Fruit fly (Drosophila melanogaster) whole organism, embryonic: Measurements from ENCODE around the gene CG7966.

ENCODE experiments used
- Antp ChIP-seq: fragments of 200-800 bp; sonication (Bioruptor generic); optimal IDR thresholded peaks from 3 replicates; lab custom pipeline; 2016; ENCODE audit warnings: missing biosample characterization, missing genetic modification characterization
- Atf-2 ChIP-seq: fragments of 200-800 bp; sonication (Bioruptor generic); optimal IDR thresholded peaks from 2 replicates; lab custom pipeline; 2016; ENCODE audit warnings: missing biosample characterization, missing genetic modification characterization
- BEAF-32 ChIP-seq: fragments of 200-800 bp; sonication (Bioruptor generic); optimal IDR thresholded peaks from 3 replicates; lab custom pipeline; 2017; ENCODE audit warnings: missing biosample characterization, missing genetic modification characterization, mild to moderate bottlenecking, moderate library complexity, missing genetic modification reagents
- Bdp1 ChIP-seq: fragments of 200-800 bp; sonication (Bioruptor generic); optimal IDR thresholded peaks from 3 replicates; lab custom pipeline; 2016; ENCODE audit warnings: missing biosample characterization, missing genetic modification characterization
- CG12299 ChIP-seq: fragments of 200-800 bp; sonication (Bioruptor generic); optimal IDR thresholded peaks from 2 replicates; lab custom pipeline; 2018; ENCODE audit warnings: missing biosample characterization, mild to moderate bottlenecking, missing genetic modification characterization
- CG16815 ChIP-seq: fragments of 200-800 bp; sonication (Bioruptor generic); optimal IDR thresholded peaks from 3 replicates; lab custom pipeline; 2017; ENCODE audit warnings: missing biosample characterization, mild to moderate bottlenecking, missing genetic modification characterization
- CG2116 ChIP-seq: fragments of 200-800 bp; sonication (Bioruptor generic); optimal IDR thresholded peaks from 3 replicates; lab custom pipeline; 2018; ENCODE audit warnings: missing biosample characterization, mild to moderate bottlenecking, missing genetic modification characterization
- CG2129 ChIP-seq: fragments of 200-800 bp; sonication (Bioruptor generic); IDR thresholded peaks from 2 replicates; pipeline ENCODE4 v1.3.6; 2022; ENCODE audit warnings: missing biosample characterization, missing genetic modification characterization; ENCODE audit not compliant: partially characterized antibody
- CG2678 ChIP-seq: fragments of 200-800 bp; sonication (Bioruptor generic); optimal IDR thresholded peaks from 3 replicates; lab custom pipeline; 2019; ENCODE audit warnings: missing biosample characterization, mild to moderate bottlenecking, missing genetic modification characterization, moderate library complexity
- CG33213 ChIP-seq: fragments of 200-800 bp; sonication (Bioruptor generic); optimal IDR thresholded peaks from 3 replicates; lab custom pipeline; 2016; ENCODE audit warnings: missing biosample characterization, missing genetic modification characterization
- CG4328 ChIP-seq: fragments of 200-800 bp; sonication (Bioruptor generic); optimal IDR thresholded peaks from 3 replicates; lab custom pipeline; 2017; ENCODE audit warnings: missing biosample characterization, missing genetic modification reagents, missing genetic modification characterization
- CG7556 ChIP-seq: fragments of 200-800 bp; sonication (Bioruptor generic); optimal IDR thresholded peaks from 2 replicates; lab custom pipeline; 2017; ENCODE audit warnings: missing biosample characterization, mild to moderate bottlenecking, missing genetic modification characterization
- CG7839 ChIP-seq: fragments of 200-800 bp; sonication (Bioruptor generic); optimal IDR thresholded peaks from 3 replicates; lab custom pipeline; 2018; ENCODE audit warnings: missing biosample characterization, mild to moderate bottlenecking, missing genetic modification characterization, moderate library complexity
- CHES-1-like ChIP-seq: fragments of 200-800 bp; sonication (Bioruptor generic); optimal IDR thresholded peaks from 2 replicates; lab custom pipeline; 2016; ENCODE audit warnings: missing biosample characterization, missing genetic modification characterization
- Dad ChIP-seq: fragments of 200-800 bp; sonication (Bioruptor generic); optimal IDR thresholded peaks from 3 replicates; lab custom pipeline; 2016; ENCODE audit warnings: missing biosample characterization, missing genetic modification characterization
- Hr78 ChIP-seq, 2 experiments: fragments of 200-800 bp in 1 of 2; fragments of >200 bp in 1 of 2; sonication (Bioruptor generic) in 1 of 2; optimal IDR thresholded peaks; 2 replicates each; lab custom pipeline; 2017 to 2019; ENCODE audit warnings: missing biosample characterization in 2 of 2, missing genetic modification characterization in 2 of 2, mild to moderate bottlenecking in 1 of 2, moderate library complexity in 1 of 2
- MTF-1 ChIP-seq: fragments of 200-800 bp; sonication (Bioruptor generic); optimal IDR thresholded peaks from 2 replicates; lab custom pipeline; 2018; ENCODE audit warnings: missing biosample characterization, mild to moderate bottlenecking, missing genetic modification characterization, borderline replicate concordance
- NC2β ChIP-seq: fragments of 200-800 bp; sonication (Bioruptor generic); optimal IDR thresholded peaks from 2 replicates; lab custom pipeline; 2016; ENCODE audit warnings: missing biosample characterization, missing genetic modification characterization
- NK7.1 ChIP-seq: fragments of 200-800 bp; sonication (Bioruptor generic); optimal IDR thresholded peaks from 3 replicates; lab custom pipeline; 2016; ENCODE audit warnings: missing biosample characterization, missing genetic modification characterization
- Opbp ChIP-seq: fragments of 200-800 bp; sonication (Bioruptor generic); IDR thresholded peaks from 3 replicates; pipeline ENCODE4 v1.3.6; 2022; ENCODE audit warnings: missing biosample characterization, missing genetic modification characterization; ENCODE audit not compliant: partially characterized antibody
- PHDP ChIP-seq: fragments of 200-800 bp; sonication (Bioruptor generic); optimal IDR thresholded peaks from 3 replicates; lab custom pipeline; 2018; ENCODE audit warnings: missing biosample characterization, mild to moderate bottlenecking, missing genetic modification characterization, moderate library complexity
- Spps ChIP-seq: fragments of 200-800 bp; sonication (Bioruptor generic); optimal IDR thresholded peaks from 2 replicates; lab custom pipeline; 2018; ENCODE audit warnings: missing biosample characterization, mild to moderate bottlenecking, missing genetic modification characterization
- Vsx1 ChIP-seq: fragments of 200-800 bp; sonication (Bioruptor generic); optimal IDR thresholded peaks from 2 replicates; lab custom pipeline; 2017; ENCODE audit warnings: missing biosample characterization, mild to moderate bottlenecking, missing genetic modification characterization, missing genetic modification reagents
- ase ChIP-seq: fragments of 200-800 bp; sonication (Bioruptor generic); IDR thresholded peaks from 3 replicates; pipeline ENCODE4 v1.3.6; 2022; ENCODE audit warnings: missing biosample characterization, missing genetic modification characterization
- br ChIP-seq: fragments of >200 bp; optimal IDR thresholded peaks from 2 replicates; lab custom pipeline; 2017
- chif ChIP-seq, 2 experiments: fragments of 200-800 bp; sonication (Bioruptor generic); optimal IDR thresholded peaks; 3 replicates each; lab custom pipeline; 2016; ENCODE audit warnings: missing biosample characterization in 2 of 2, missing genetic modification characterization in 2 of 2
- crc ChIP-seq: fragments of 200-800 bp; sonication (Bioruptor generic); optimal IDR thresholded peaks from 2 replicates; lab custom pipeline; 2016; ENCODE audit warnings: missing biosample characterization, missing genetic modification characterization
- danr ChIP-seq: fragments of 200-800 bp; sonication (Bioruptor generic); IDR thresholded peaks from 2 replicates; pipeline ENCODE4 v1.3.6; 2022; ENCODE audit warnings: missing biosample characterization, missing genetic modification characterization
- dati ChIP-seq: fragments of 200-800 bp; sonication (Bioruptor generic); IDR thresholded peaks from 2 replicates; pipeline ENCODE4 v1.3.6; 2022; ENCODE audit warnings: missing biosample characterization, missing genetic modification characterization
- gce ChIP-seq: fragments of 200-800 bp; sonication (Bioruptor generic); IDR thresholded peaks from 3 replicates; pipeline ENCODE4 v1.3.6; 2022; ENCODE audit warnings: missing biosample characterization, missing genetic modification characterization
- gsb ChIP-seq: fragments of 200-800 bp; sonication (Bioruptor generic); IDR thresholded peaks from 2 replicates; pipeline ENCODE4 v1.3.6; 2022; ENCODE audit warnings: missing biosample characterization, missing genetic modification characterization
- gt ChIP-seq: fragments of 200-800 bp; sonication (Bioruptor generic); IDR thresholded peaks from 2 replicates; pipeline ENCODE4 v1.3.6; 2022; ENCODE audit warnings: missing biosample characterization, missing genetic modification characterization
- hkb ChIP-seq, 2 experiments: fragments of 200-800 bp in 1 of 2; fragments of >200 bp in 1 of 2; sonication (Bioruptor generic) in 1 of 2; IDR thresholded peaks in 1 of 2; optimal IDR thresholded peaks in 1 of 2; 2 replicates each; pipeline versions ENCODE4 v1.3.6 to Lab custom; 2017 to 2022; ENCODE audit warnings: missing biosample characterization in 1 of 2, missing genetic modification characterization in 1 of 2
- hth ChIP-seq: fragments of >200 bp; optimal IDR thresholded peaks from 2 replicates; lab custom pipeline; 2017; ENCODE audit warnings: inconsistent platforms
- lbe ChIP-seq: fragments of 200-800 bp; sonication (Bioruptor generic); optimal IDR thresholded peaks from 2 replicates; lab custom pipeline; 2016; ENCODE audit warnings: missing biosample characterization, mild to moderate bottlenecking, missing genetic modification characterization
- luna ChIP-seq: fragments of 200-800 bp; sonication (Bioruptor generic); optimal IDR thresholded peaks from 2 replicates; lab custom pipeline; 2016; ENCODE audit warnings: missing biosample characterization, missing genetic modification characterization
- mirr ChIP-seq: fragments of 200-800 bp; sonication (Bioruptor generic); optimal IDR thresholded peaks from 3 replicates; lab custom pipeline; 2018; ENCODE audit warnings: missing biosample characterization, mild to moderate bottlenecking, missing genetic modification characterization
- sim ChIP-seq: fragments of 200-800 bp; sonication (Bioruptor generic); IDR thresholded peaks from 2 replicates; pipeline ENCODE4 v1.3.6; 2022; ENCODE audit warnings: missing biosample characterization, missing genetic modification characterization
- stwl ChIP-seq: fragments of 200-800 bp; sonication (Bioruptor generic); optimal IDR thresholded peaks from 3 replicates; lab custom pipeline; 2018; ENCODE audit warnings: missing biosample characterization, mild to moderate bottlenecking, missing genetic modification characterization, moderate library complexity
- vvl ChIP-seq: fragments of 200-800 bp; sonication (Bioruptor generic); IDR thresholded peaks from 2 replicates; pipeline ENCODE4 v1.3.6; 2022; ENCODE audit warnings: missing biosample characterization, missing genetic modification characterization
- wek ChIP-seq: fragments of 200-800 bp; sonication (Bioruptor generic); optimal IDR thresholded peaks from 3 replicates; lab custom pipeline; 2018; ENCODE audit warnings: missing biosample characterization, mild to moderate bottlenecking, missing genetic modification characterization, moderate library complexity

The CG7966 gene

dm6 chr3R:13051942-13052693 lies 865 bp upstream of the CG7966 start, which contains the start of gene pic (continued):
- no peak for TF ChIP-seq ase (GFP tag; lab: Robert Waterston, UW)
- TF ChIP-seq br (lab: Kevin White, UChicago) = no peak
- peak; percentile 89 for TF ChIP-seq BEAF-32 (GFP tag; lab: Kevin White, UChicago)
- peak; percentile 100 for TF ChIP-seq CG2116
- TF ChIP-seq CG4328 (GFP tag; lab: Kevin White, UChicago) = no peak
- TF ChIP-seq CG2678 (tag; lab: Kevin White, UChicago) = no peak
- no peak for TF ChIP-seq Bdp1
- no peak for TF ChIP-seq Hr78 (GFP tag; optimal IDR thresholded peaks at IDR 0.05; lab: Kevin White, UChicago)
- TF ChIP-seq Vsx1 (GFP tag; lab: Kevin White, UChicago) = no peak
- peak; percentile 58 for TF ChIP-seq stwl (tag; lab: Kevin White, UChicago)
- no peak for TF ChIP-seq danr (GFP tag; lab: Robert Waterston, UW)
- no peak for TF ChIP-seq crc (GFP tag; lab: Kevin White, UChicago)
- no peak for TF ChIP-seq Dad
- peak; percentile 37 for TF ChIP-seq CG33213

- no peak for TF ChIP-seq hkb (optimal IDR thresholded peaks at IDR 0.05; lab: Kevin White, UChicago)
- no peak for TF ChIP-seq hkb (GFP tag; IDR thresholded peaks at IDR 0.05; lab: Robert Waterston, UW)
- no peak for TF ChIP-seq gce (GFP tag; lab: Robert Waterston, UW)
- TF ChIP-seq hth (lab: Kevin White, UChicago) = no peak
- no peak for TF ChIP-seq mirr (GFP tag; lab: Kevin White, UChicago)
- no peak for TF ChIP-seq Atf-2 (GFP tag; lab: Kevin White, UChicago)
- TF ChIP-seq CG7839 = no peak
- no peak for TF ChIP-seq luna (GFP tag; lab: Kevin White, UChicago)
- TF ChIP-seq wek (GFP tag; lab: Kevin White, UChicago) = no peak
- no peak for TF ChIP-seq CHES-1-like (GFP tag; lab: Kevin White, UChicago)
- TF ChIP-seq gsb (GFP tag; lab: Robert Waterston, UW) = no peak
- TF ChIP-seq vvl = no peak
- no peak for TF ChIP-seq CG16815
- no peak for TF ChIP-seq NC2β (GFP tag; lab: Kevin White, UChicago)
- TF ChIP-seq Antp = no peak
- no peak for TF ChIP-seq Spps
- TF ChIP-seq MTF-1 (GFP tag; lab: Kevin White, UChicago) = no peak
Measured at dm6 chr3R:13047431-13047830, 3.8 kb downstream of the CG7966 start, which contains the start of gene CG31157. CG31157 (plus strand) TSS chr3R:13047731.

dm6 chr3R:13044459-13044858 lies 6.8 kb downstream of the CG7966 start, which contains the start of gene Hsc70-2:
Hsc70-2 (plus strand) TSS chr3R:13044759.
- TF ChIP-seq NK7.1 (GFP tag; lab: Kevin White, UChicago) (no peak), CG2129 (GFP tag; lab: Robert Waterston, UW) (no peak), lbe (GFP tag; lab: Kevin White, UChicago) (no peak)

dm6 chr3R:13043857-13044256 lies 7.4 kb downstream of the CG7966 start, which contains the start of gene CG45122:
CG45122 (plus strand) TSS chr3R:13044157.
- TF ChIP-seq PHDP (tag; lab: Kevin White, UChicago) = no peak
- no peak for TF ChIP-seq chif (GFP tag; optimal IDR thresholded peaks at IDR 0.05; lab: Kevin White, UChicago)
- no peak for TF ChIP-seq Opbp (GFP tag; lab: Robert Waterston, UW)
- no peak for TF ChIP-seq BEAF-32 (GFP tag; lab: Kevin White, UChicago)
- TF ChIP-seq CG12299 (tag; lab: Kevin White, UChicago) = no peak
- no peak for TF ChIP-seq gt (GFP tag; lab: Robert Waterston, UW)
- TF ChIP-seq dati (GFP tag; lab: Robert Waterston, UW) = no peak
- TF ChIP-seq sim (GFP tag; lab: Robert Waterston, UW) = no peak
- TF ChIP-seq CG7556 (GFP tag; lab: Kevin White, UChicago) = no peak
